Worm (Caenorhabditis elegans): Measurements from ENCODE around the gene col-147.

- TF ChIP-seq nhr-25 (tag; optimal IDR thresholded peaks at IDR 0.05) (no peak), elt-2 (tag; optimal IDR thresholded peaks at IDR 0.05) (no peak), nhr-77 (tag; optimal IDR thresholded peaks at IDR 0.05) (no peak), zag-1 (tag; optimal IDR thresholded peaks at IDR 0.05) (no peak), nhr-237 (tag; optimal IDR thresholded peaks at IDR 0.05) (no peak), elt-3 (tag; optimal IDR thresholded peaks at IDR 0.05) (no peak), ama-1 (optimal IDR thresholded peaks at IDR 0.05) (no peak), nhr-12 (tag; optimal IDR thresholded peaks at IDR 0.05) (no peak), nhr-76 (tag; optimal IDR thresholded peaks at IDR 0.05) (no peak), snpc-4 (tag; optimal IDR thresholded peaks at IDR 0.05) (no peak), elt-1 (tag; optimal IDR thresholded peaks at IDR 0.05) (no peak), pha-4 (tag; optimal IDR thresholded peaks at IDR 0.05) (no peak)
These were observed 45.5 kb downstream of the col-147 start for ce11 chrV:9587619-9588018.

Data from whole organism, L3 larva.